Worm (Caenorhabditis elegans): ENCODE data around the gene fbxa-224.

DNA sequence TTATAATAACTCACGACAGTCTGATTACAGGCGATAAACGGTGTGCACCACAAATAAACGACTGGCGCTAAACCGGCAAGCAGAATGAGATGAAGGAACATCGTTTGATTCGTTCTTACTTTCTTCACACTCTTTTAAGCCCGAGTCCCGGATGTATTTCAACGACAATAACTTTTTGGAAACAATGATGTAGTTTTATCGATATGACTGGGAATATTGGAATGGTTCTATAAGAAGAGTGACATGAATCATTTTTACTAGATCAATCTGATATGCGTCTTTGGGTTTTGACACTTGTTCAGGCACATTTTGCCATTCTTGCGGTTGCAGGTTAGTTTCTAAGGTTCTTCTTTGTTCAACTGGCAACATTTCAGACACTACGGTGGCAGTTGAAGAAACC is 13.6 kb upstream of the fbxa-224 start, which contains the start of the genes ZK1290.11 and ZK1290.1:
- TF ChIP-seq hmbx-1 (tag; optimal IDR thresholded peaks at IDR 0.05) = no peak
- no peak for TF ChIP-seq hmg-4 (GFP tag; optimal IDR thresholded peaks at IDR 0.05)
- no peak for TF ChIP-seq flt-1 (GFP tag; IDR thresholded peaks at IDR 0.05)
- no peak for TF ChIP-seq ets-7 (tag; optimal IDR thresholded peaks at IDR 0.05)
- TF ChIP-seq F13C5.2 (tag; optimal IDR thresholded peaks at IDR 0.05) = no peak
- TF ChIP-seq tbx-11 (GFP tag; IDR thresholded peaks at IDR 0.05) = no peak
- TF ChIP-seq ceh-36 (tag; optimal IDR thresholded peaks at IDR 0.05) = no peak
- TF ChIP-seq hnd-1 (tag; optimal IDR thresholded peaks at IDR 0.05) = no peak
- TF ChIP-seq ceh-13 (GFP tag; optimal IDR thresholded peaks at IDR 0.05) = no peak
- no peak for TF ChIP-seq tra-4 (tag; optimal IDR thresholded peaks at IDR 0.05)
- TF ChIP-seq scrt-1 (GFP tag; IDR thresholded peaks at IDR 0.05) = no peak
- TF ChIP-seq ama-1 (optimal IDR thresholded peaks at IDR 0.05) = no peak
- no peak for TF ChIP-seq pes-1 (GFP tag; IDR thresholded peaks at IDR 0.05)

Measured in whole organism, early embryonic.